Worm (Caenorhabditis elegans) whole organism, L2 larva: ENCODE measurements around the gene nstp-2.
A peak's percentile ranks its signal among the peaks of the same experiment; 100 is the strongest.

ENCODE experiments used
- aly-2 ChIP-seq: fragments of 150-350 bp; optimal IDR thresholded peaks from 2 replicates; lab custom pipeline; 2014; ENCODE audit warnings: missing biosample characterization, missing genetic modification characterization
- dmd-4 ChIP-seq: sonication (generic microtip); optimal IDR thresholded peaks from 2 replicates; lab custom pipeline; 2017; ENCODE audit warnings: missing biosample characterization, missing genetic modification characterization
- egl-27 ChIP-seq: sonication (generic microtip); optimal IDR thresholded peaks from 3 replicates; lab custom pipeline; 2017; ENCODE audit warnings: missing biosample characterization, missing genetic modification reagents, missing genetic modification characterization
- nhr-10 ChIP-seq: sonication (generic microtip); optimal IDR thresholded peaks from 2 replicates; lab custom pipeline; 2017; ENCODE audit warnings: missing biosample characterization, missing genetic modification characterization
- zag-1 ChIP-seq: fragments of 150-350 bp; optimal IDR thresholded peaks from 2 replicates; lab custom pipeline; 2014; ENCODE audit warnings: missing biosample characterization, missing genetic modification characterization
- ztf-11 ChIP-seq: sonication (generic microtip); optimal IDR thresholded peaks from 2 replicates; lab custom pipeline; 2017; ENCODE audit warnings: missing biosample characterization, missing genetic modification characterization

DNA sequence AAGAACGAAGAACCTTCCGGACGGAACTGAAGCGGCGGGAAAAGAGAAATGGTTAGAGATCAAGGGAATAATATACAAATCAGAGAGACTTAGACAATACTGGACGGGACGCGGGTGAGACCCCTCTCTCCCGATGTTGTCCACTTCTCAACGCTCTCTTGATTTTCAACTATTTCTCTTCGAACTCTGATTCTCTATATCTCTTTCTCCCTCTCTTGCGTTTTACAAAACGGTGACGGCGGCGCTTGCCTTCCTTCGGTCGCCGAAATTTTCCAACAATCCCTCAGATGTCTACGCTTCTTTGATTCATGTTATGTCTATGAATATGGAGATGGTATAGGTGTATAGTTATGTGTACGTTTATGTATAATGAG, 29.3 kb downstream of the nstp-2 start:
- no peak for TF ChIP-seq zag-1 (tag; lab: Kevin White, UChicago)
- TF ChIP-seq dmd-4: no peak
- no peak for TF ChIP-seq aly-2 (tag; lab: Kevin White, UChicago)
- TF ChIP-seq egl-27 (tag; lab: Kevin White, UChicago): peak; percentile 57
- TF ChIP-seq nhr-10 (tag; lab: Kevin White, UChicago): no peak
- TF ChIP-seq ztf-11: no peak
